Fruit fly (Drosophila melanogaster) whole organism, prepupa: ENCODE measurements around the gene ssp2.

ENCODE experiments used
- Blimp-1 ChIP-seq: fragments of 200-800 bp; sonication (Bioruptor generic); optimal IDR thresholded peaks from 3 replicates; lab custom pipeline; 2017; ENCODE audit warnings: missing biosample characterization, missing genetic modification characterization, mild to moderate bottlenecking, moderate library complexity, missing genetic modification reagents
- CG10631 ChIP-seq: fragments of 200-800 bp; sonication (Bioruptor generic); optimal IDR thresholded peaks from 2 replicates; lab custom pipeline; 2016; ENCODE audit warnings: missing biosample characterization, missing genetic modification characterization
- CG10669 ChIP-seq: fragments of 200-800 bp; sonication (Bioruptor generic); optimal IDR thresholded peaks from 3 replicates; lab custom pipeline; 2018; ENCODE audit warnings: missing biosample characterization, mild to moderate bottlenecking, missing genetic modification characterization, moderate library complexity
- CG11762 ChIP-seq: fragments of 200-800 bp; sonication (Bioruptor generic); optimal IDR thresholded peaks from 3 replicates; lab custom pipeline; 2016; ENCODE audit warnings: missing biosample characterization, missing genetic modification characterization; ENCODE audit not compliant: insufficient read depth
- CG11902 ChIP-seq: fragments of 200-800 bp; sonication (Bioruptor generic); optimal IDR thresholded peaks from 3 replicates; lab custom pipeline; 2016; ENCODE audit warnings: missing biosample characterization, missing genetic modification characterization
- CG15336 ChIP-seq: fragments of 200-800 bp; sonication (Bioruptor generic); IDR thresholded peaks from 2 replicates; pipeline ENCODE4 v1.3.6; 2022; ENCODE audit warnings: missing biosample characterization, missing genetic modification characterization
- CG1621 ChIP-seq: fragments of 200-800 bp; sonication (Bioruptor generic); optimal IDR thresholded peaks from 3 replicates; lab custom pipeline; 2018; ENCODE audit warnings: missing biosample characterization, mild to moderate bottlenecking, missing genetic modification characterization
- CG16779 ChIP-seq: fragments of 200-800 bp; sonication (Bioruptor generic); optimal IDR thresholded peaks from 3 replicates; lab custom pipeline; 2017; ENCODE audit warnings: missing biosample characterization, mild to moderate bottlenecking, missing genetic modification characterization
- CG3032 ChIP-seq: fragments of 200-800 bp; optimal IDR thresholded peaks from 2 replicates; lab custom pipeline; 2019; ENCODE audit warnings: missing biosample characterization, mild to moderate bottlenecking, missing genetic modification characterization, moderate library complexity
- CG34406 ChIP-seq: fragments of 200-800 bp; sonication (Bioruptor generic); optimal IDR thresholded peaks from 3 replicates; lab custom pipeline; 2016; ENCODE audit warnings: missing biosample characterization, missing genetic modification characterization
- CG3919 ChIP-seq: fragments of 200-800 bp; sonication (Bioruptor generic); optimal IDR thresholded peaks from 3 replicates; lab custom pipeline; 2016; ENCODE audit warnings: missing biosample characterization, missing genetic modification characterization
- CG6163 ChIP-seq: fragments of 200-800 bp; sonication (Bioruptor generic); IDR thresholded peaks from 3 replicates; pipeline ENCODE4 v1.3.6; 2022; ENCODE audit warnings: missing biosample characterization, missing genetic modification characterization
- CG6276 ChIP-seq: fragments of 200-800 bp; sonication (Bioruptor generic); optimal IDR thresholded peaks from 2 replicates; lab custom pipeline; 2017; ENCODE audit warnings: missing biosample characterization, mild to moderate bottlenecking, missing genetic modification characterization
- CG6792 ChIP-seq: fragments of 200-800 bp; sonication (Bioruptor generic); optimal IDR thresholded peaks from 3 replicates; lab custom pipeline; 2016; ENCODE audit warnings: missing biosample characterization, missing genetic modification characterization
- CG6808 ChIP-seq: fragments of 200-800 bp; sonication (Bioruptor generic); optimal IDR thresholded peaks from 3 replicates; lab custom pipeline; 2017; ENCODE audit warnings: missing biosample characterization, missing genetic modification characterization, mild to moderate bottlenecking, moderate library complexity, missing genetic modification reagents
- CG7368 ChIP-seq: fragments of 200-800 bp; sonication (Bioruptor generic); optimal IDR thresholded peaks from 3 replicates; lab custom pipeline; 2016; ENCODE audit warnings: missing biosample characterization, missing genetic modification characterization
- CG8119 ChIP-seq: fragments of 200-800 bp; sonication (Bioruptor generic); IDR thresholded peaks from 3 replicates; pipeline ENCODE4 v1.3.6; 2022; ENCODE audit warnings: missing biosample characterization, missing genetic modification characterization
- CG8319 ChIP-seq: fragments of 200-800 bp; sonication (Bioruptor generic); optimal IDR thresholded peaks from 3 replicates; lab custom pipeline; 2016; ENCODE audit warnings: missing biosample characterization, missing genetic modification characterization
- CG8632 ChIP-seq: fragments of 200-800 bp; sonication (Bioruptor generic); optimal IDR thresholded peaks from 3 replicates; lab custom pipeline; 2016; ENCODE audit warnings: missing biosample characterization, missing genetic modification characterization
- CG9139 ChIP-seq: fragments of 200-800 bp; sonication (Bioruptor generic); optimal IDR thresholded peaks from 3 replicates; lab custom pipeline; 2017; ENCODE audit warnings: missing biosample characterization, mild to moderate bottlenecking, missing genetic modification characterization
- Eip75B ChIP-seq: fragments of 200-800 bp; sonication (Bioruptor generic); optimal IDR thresholded peaks from 3 replicates; lab custom pipeline; 2016; ENCODE audit warnings: missing biosample characterization, missing genetic modification characterization
- Eip78C ChIP-seq: fragments of 200-800 bp; sonication (Bioruptor generic); peaks from one replicate; lab custom pipeline; 2016; ENCODE audit warnings: missing biosample characterization, missing genetic modification characterization
- Ets21C ChIP-seq: fragments of 200-800 bp; sonication (Bioruptor generic); optimal IDR thresholded peaks from 3 replicates; lab custom pipeline; 2016; ENCODE audit warnings: missing biosample characterization, missing genetic modification characterization
- Ets96B ChIP-seq: fragments of 200-800 bp; optimal IDR thresholded peaks from 2 replicates; lab custom pipeline; 2019; ENCODE audit warnings: missing biosample characterization, mild to moderate bottlenecking, missing genetic modification characterization, moderate library complexity
- Gug ChIP-seq: fragments of 200-800 bp; sonication (Bioruptor generic); IDR thresholded peaks from 2 replicates; pipeline ENCODE4 v1.3.6; 2022; ENCODE audit warnings: missing biosample characterization, missing genetic modification characterization
- Hr38 ChIP-seq: sonication (Bioruptor generic); optimal IDR thresholded peaks from 2 replicates; lab custom pipeline; 2016; ENCODE audit warnings: missing biosample characterization, missing genetic modification characterization
- Hr39 ChIP-seq: fragments of 200-800 bp; sonication (Bioruptor generic); optimal IDR thresholded peaks from 2 replicates; lab custom pipeline; 2016; ENCODE audit warnings: missing biosample characterization, missing genetic modification characterization
- Met ChIP-seq: fragments of 200-800 bp; sonication (Bioruptor generic); optimal IDR thresholded peaks from 3 replicates; lab custom pipeline; 2016; ENCODE audit warnings: missing biosample characterization, missing genetic modification characterization
- Smox ChIP-seq: fragments of 200-800 bp; sonication (Bioruptor generic); optimal IDR thresholded peaks from 3 replicates; lab custom pipeline; 2016; ENCODE audit warnings: missing biosample characterization, missing genetic modification characterization
- Sox102F ChIP-seq: fragments of 200-800 bp; sonication (Bioruptor generic); optimal IDR thresholded peaks from 2 replicates; lab custom pipeline; 2016; ENCODE audit warnings: missing biosample characterization, mild to moderate bottlenecking, missing genetic modification characterization
- Sox14 ChIP-seq: fragments of 200-800 bp; sonication (Bioruptor generic); optimal IDR thresholded peaks from 3 replicates; lab custom pipeline; 2016; ENCODE audit warnings: missing biosample characterization, missing genetic modification characterization
- Sox15 ChIP-seq: fragments of 200-800 bp; sonication (Bioruptor generic); optimal IDR thresholded peaks from 3 replicates; lab custom pipeline; 2016; ENCODE audit warnings: missing biosample characterization, missing genetic modification characterization
- achi ChIP-seq: fragments of 200-800 bp; sonication (Bioruptor generic); optimal IDR thresholded peaks from 3 replicates; lab custom pipeline; 2016; ENCODE audit warnings: missing biosample characterization, missing genetic modification characterization
- acj6 ChIP-seq: fragments of 200-800 bp; sonication (Bioruptor generic); optimal IDR thresholded peaks from 3 replicates; lab custom pipeline; 2016; ENCODE audit warnings: missing biosample characterization, missing genetic modification characterization
- cyc ChIP-seq: fragments of 200-800 bp; sonication (Bioruptor generic); optimal IDR thresholded peaks from 3 replicates; lab custom pipeline; 2016; ENCODE audit warnings: missing biosample characterization, missing genetic modification characterization
- dac ChIP-seq: fragments of 200-800 bp; sonication (Bioruptor generic); optimal IDR thresholded peaks from 2 replicates; lab custom pipeline; 2017; ENCODE audit warnings: missing biosample characterization, mild to moderate bottlenecking, missing genetic modification characterization
- dsx ChIP-seq: fragments of 200-800 bp; optimal IDR thresholded peaks from 3 replicates; lab custom pipeline; 2019; ENCODE audit warnings: missing biosample characterization, mild to moderate bottlenecking, missing genetic modification characterization, moderate library complexity; ENCODE audit not compliant: poor library complexity, severe bottlenecking
- eg ChIP-seq: fragments of 200-800 bp; sonication (Bioruptor generic); IDR thresholded peaks from 3 replicates; pipeline ENCODE4 v1.3.6; 2022; ENCODE audit warnings: missing biosample characterization, missing genetic modification characterization
- lz ChIP-seq: fragments of 200-800 bp; sonication (Bioruptor generic); optimal IDR thresholded peaks from 3 replicates; lab custom pipeline; 2016; ENCODE audit warnings: missing biosample characterization, missing genetic modification characterization
- net ChIP-seq: fragments of 200-800 bp; sonication (Bioruptor generic); optimal IDR thresholded peaks from 3 replicates; lab custom pipeline; 2016; ENCODE audit warnings: missing biosample characterization, missing genetic modification characterization
- pdm3 ChIP-seq: fragments of 200-800 bp; sonication (Bioruptor generic); optimal IDR thresholded peaks from 3 replicates; lab custom pipeline; 2016; ENCODE audit warnings: missing biosample characterization, missing genetic modification characterization
- salr ChIP-seq, 2 experiments: fragments of 200-800 bp; sonication (Bioruptor generic); optimal IDR thresholded peaks; 3 replicates each; lab custom pipeline; 2016 to 2018; ENCODE audit warnings: missing biosample characterization in 2 of 2, missing genetic modification characterization in 2 of 2, mild to moderate bottlenecking in 1 of 2
- spab ChIP-seq: fragments of 200-800 bp; sonication (Bioruptor generic); optimal IDR thresholded peaks from 2 replicates; lab custom pipeline; 2017; ENCODE audit warnings: missing biosample characterization, mild to moderate bottlenecking, missing genetic modification characterization, missing genetic modification reagents
- svp ChIP-seq: fragments of 200-800 bp; sonication (Bioruptor generic); peaks from one replicate; lab custom pipeline; 2016; ENCODE audit warnings: missing biosample characterization, missing genetic modification characterization
- vri ChIP-seq: fragments of 200-800 bp; sonication (Bioruptor generic); optimal IDR thresholded peaks from 3 replicates; lab custom pipeline; 2016; ENCODE audit warnings: missing biosample characterization, mild to moderate bottlenecking, missing genetic modification characterization

Gene ssp2

dm6 chr3L:13922023-13922652 is 42.9 kb upstream of the ssp2 start (continued):
- TF ChIP-seq CG11762 (GFP tag; lab: Kevin White, UChicago) (no peak), CG10631 (GFP tag; lab: Kevin White, UChicago) (peak; percentile 40), Eip75B (GFP tag; lab: Kevin White, UChicago) (peak; percentile 4), CG8319 (GFP tag; lab: Kevin White, UChicago) (no peak), Hr38 (no peak), CG6792 (GFP tag; lab: Kevin White, UChicago) (no peak), CG6163 (GFP tag; lab: Robert Waterston, UW) (0 out of 3 replicates have a peak, but pooled peaks have one; percentile 41), CG6276 (GFP tag; lab: Kevin White, UChicago) (peak; percentile 71), CG1621 (tag; lab: Kevin White, UChicago) (no peak), CG16779 (tag; lab: Kevin White, UChicago) (no peak), vri (GFP tag; lab: Kevin White, UChicago) (peak; percentile 20), Gug (GFP tag; lab: Robert Waterston, UW) (no peak), CG8632 (no peak), dac (GFP tag; lab: Kevin White, UChicago) (peak; percentile 0), CG3919 (GFP tag; lab: Kevin White, UChicago) (peak; percentile 54), Smox (peak; percentile 15), lz (peak; percentile 39), cyc (GFP tag; lab: Kevin White, UChicago) (no peak), CG15336 (peak; percentile 79), CG3032 (no peak), CG9139 (GFP tag; lab: Kevin White, UChicago) (no peak), pdm3 (GFP tag; lab: Kevin White, UChicago) (peak; percentile 67), dsx (GFP tag; lab: Kevin White, UChicago) (no peak), Ets96B (tag; lab: Kevin White, UChicago) (no peak), spab (no peak), CG11902 (GFP tag; lab: Kevin White, UChicago) (no peak), Blimp-1 (no peak)

- TF ChIP-seq CG34406 (GFP tag; lab: Kevin White, UChicago) = peak; percentile 29
- peak; percentile 23 for TF ChIP-seq pdm3 (GFP tag; lab: Kevin White, UChicago)
- TF ChIP-seq CG10669 = peak; percentile 10
- TF ChIP-seq CG7368 = no peak
- TF ChIP-seq salr (GFP tag; optimal IDR thresholded peaks at IDR 0.05; lab: Kevin White, UChicago) = peak in 1 of 2 experiments; percentile 16
- peak; percentile 2 for TF ChIP-seq Blimp-1
- peak; percentile 85 for TF ChIP-seq Eip78C (GFP tag; lab: Kevin White, UChicago)
- TF ChIP-seq vri (GFP tag; lab: Kevin White, UChicago) = peak; percentile 52
- peak; percentile 46; the same call in 1 of the 2 replicates for TF ChIP-seq Gug (GFP tag; lab: Robert Waterston, UW)
- TF ChIP-seq Ets21C (GFP tag; lab: Kevin White, UChicago) = peak; percentile 8
- TF ChIP-seq dsx (GFP tag; lab: Kevin White, UChicago) = no peak
- TF ChIP-seq CG6808 = peak; percentile 10
- TF ChIP-seq CG10631 (GFP tag; lab: Kevin White, UChicago) = peak; percentile 56
- peak; percentile 18 for TF ChIP-seq cyc (GFP tag; lab: Kevin White, UChicago)
- peak; percentile 56 for TF ChIP-seq Met (GFP tag; lab: Kevin White, UChicago)
- no peak for TF ChIP-seq svp
- peak; percentile 44 for TF ChIP-seq Hr39 (GFP tag; lab: Kevin White, UChicago)
- TF ChIP-seq Sox14 (GFP tag; lab: Kevin White, UChicago) = peak; percentile 30
- TF ChIP-seq eg (GFP tag; lab: Robert Waterston, UW) = peak; percentile 66; the same call in 2 of the 3 replicates
- no peak for TF ChIP-seq Sox15 (GFP tag; lab: Kevin White, UChicago)
- peak; percentile 22 for TF ChIP-seq CG6792 (GFP tag; lab: Kevin White, UChicago)
- TF ChIP-seq dac (GFP tag; lab: Kevin White, UChicago) = no peak
- TF ChIP-seq CG8119 (GFP tag; lab: Robert Waterston, UW) = peak; percentile 43; the same call in 1 of the 3 replicates
- peak; percentile 56 for TF ChIP-seq CG3919 (GFP tag; lab: Kevin White, UChicago)
- peak; percentile 43 for TF ChIP-seq acj6 (GFP tag; lab: Kevin White, UChicago)
- peak; percentile 15 for TF ChIP-seq Ets96B (tag; lab: Kevin White, UChicago)
- TF ChIP-seq CG11762 (GFP tag; lab: Kevin White, UChicago) = peak; percentile 11
- TF ChIP-seq Sox102F = peak; percentile 31
- TF ChIP-seq net (GFP tag; lab: Kevin White, UChicago) = no peak
- peak; percentile 68 for TF ChIP-seq CG15336
- TF ChIP-seq achi (GFP tag; lab: Kevin White, UChicago) = peak; percentile 39
- no peak for TF ChIP-seq spab
- peak; percentile 41 for TF ChIP-seq lz
Measured at dm6 chr3L:13923332-13924272, 41.4 kb upstream of the ssp2 start.
